Worm (Caenorhabditis elegans) whole organism, young adult: ENCODE measurements around the gene cyp-25A4.

Source experiments
- B0019.2 ChIP-seq: fragments of 200-800 bp; sonication (Bioruptor generic); conservative IDR thresholded peaks from 2 replicates; pipeline ENCODE4 v1.3.6; 2022; ENCODE audit warnings: missing genetic modification reagents, missing genetic modification characterization, missing compliant biosample characterization
- F39B2.1 ChIP-seq: fragments of 200-800 bp; sonication (Bioruptor generic); IDR thresholded peaks from 2 replicates; pipeline ENCODE4 v1.3.6; 2022; ENCODE audit warnings: missing genetic modification reagents, missing genetic modification characterization, missing compliant biosample characterization
- F57C9.4 ChIP-seq: sonication (generic microtip); optimal IDR thresholded peaks from 2 replicates; lab custom pipeline; 2017; ENCODE audit warnings: mild to moderate bottlenecking, missing genetic modification characterization, missing compliant biosample characterization
- K11D2.4 ChIP-seq: fragments of 200-800 bp; sonication (Bioruptor generic); IDR thresholded peaks from 2 replicates; pipeline ENCODE4 v1.3.6; 2022; ENCODE audit warnings: missing genetic modification reagents, missing genetic modification characterization, missing compliant biosample characterization
- K12H6.12 ChIP-seq: fragments of 200-800 bp; sonication (Bioruptor generic); optimal IDR thresholded peaks from 2 replicates; lab custom pipeline; 2018; ENCODE audit warnings: mild to moderate bottlenecking, missing genetic modification characterization, missing compliant biosample characterization
- aptf-2 ChIP-seq: fragments of 200-800 bp; sonication (Bioruptor generic); conservative IDR thresholded peaks from 2 replicates; pipeline ENCODE4 v1.3.6; 2022; ENCODE audit warnings: missing genetic modification reagents, missing genetic modification characterization, missing compliant biosample characterization
- attf-3 ChIP-seq: fragments of 200-800 bp; sonication (Bioruptor generic); conservative IDR thresholded peaks from 2 replicates; pipeline ENCODE4 v1.3.6; 2022; ENCODE audit warnings: missing genetic modification reagents, missing genetic modification characterization, missing compliant biosample characterization
- bed-1 ChIP-seq: fragments of 200-800 bp; sonication (Bioruptor generic); IDR thresholded peaks from 2 replicates; pipeline ENCODE4 v1.3.6; 2022; ENCODE audit warnings: missing genetic modification reagents, missing genetic modification characterization, missing compliant biosample characterization
- ccch-3 ChIP-seq: fragments of 200-800 bp; sonication (Bioruptor generic); optimal IDR thresholded peaks from 2 replicates; lab custom pipeline; 2018; ENCODE audit warnings: mild to moderate bottlenecking, missing genetic modification characterization, missing compliant biosample characterization
- cebp-1 ChIP-seq, 2 experiments: fragments of 200-800 bp in 1 of 2; sonication (Bioruptor generic) in 1 of 2; sonication (generic microtip) in 1 of 2; IDR thresholded peaks in 1 of 2; optimal IDR thresholded peaks in 1 of 2; 2 replicates each; pipeline versions ENCODE4 v1.3.6 to Lab custom; 2017 to 2022; ENCODE audit warnings: missing compliant biosample characterization in 2 of 2, missing genetic modification characterization in 2 of 2, mild to moderate bottlenecking in 1 of 2, missing genetic modification reagents in 1 of 2, moderate library complexity in 1 of 2
- ceh-40 ChIP-seq: fragments of 200-800 bp; sonication (Bioruptor generic); IDR thresholded peaks from 2 replicates; pipeline ENCODE4 v1.3.6; 2022; ENCODE audit warnings: missing genetic modification characterization, missing compliant biosample characterization
- ceh-58 ChIP-seq: fragments of 200-800 bp; sonication (Bioruptor generic); IDR thresholded peaks from 2 replicates; pipeline ENCODE4 v1.3.6; 2022; ENCODE audit warnings: missing genetic modification characterization, missing compliant biosample characterization
- ceh-79 ChIP-seq: sonication (generic microtip); optimal IDR thresholded peaks from 2 replicates; lab custom pipeline; 2017; ENCODE audit warnings: mild to moderate bottlenecking, missing genetic modification characterization, missing compliant biosample characterization
- dpff-1 ChIP-seq: sonication (generic microtip); optimal IDR thresholded peaks from 2 replicates; lab custom pipeline; 2017; ENCODE audit warnings: mild to moderate bottlenecking, missing genetic modification characterization, missing compliant biosample characterization
- dpl-1 ChIP-seq: fragments of 150-350 bp; optimal IDR thresholded peaks from 2 replicates; lab custom pipeline; 2014; ENCODE audit warnings: missing biosample characterization, missing genetic modification reagents, missing genetic modification characterization
- egrh-3 ChIP-seq: fragments of 200-800 bp; sonication (Bioruptor generic); IDR thresholded peaks from 2 replicates; pipeline ENCODE4 v1.3.6; 2022; ENCODE audit warnings: missing genetic modification reagents, missing genetic modification characterization, missing compliant biosample characterization
- hrde-1 ChIP-seq: sonication (generic microtip); optimal IDR thresholded peaks from 2 replicates; lab custom pipeline; 2016; ENCODE audit warnings: missing genetic modification characterization, mild to moderate bottlenecking, missing compliant biosample characterization, moderate library complexity, missing genotype, missing genetic modification reagents, borderline replicate concordance
- lir-1 ChIP-seq: fragments of 200-800 bp; sonication (Bioruptor generic); conservative IDR thresholded peaks from 2 replicates; pipeline ENCODE4 v1.3.6; 2022; ENCODE audit warnings: missing genetic modification reagents, missing genetic modification characterization, missing compliant biosample characterization
- lsl-1 ChIP-seq: fragments of 200-800 bp; sonication (Bioruptor generic); optimal IDR thresholded peaks from 2 replicates; lab custom pipeline; 2018; ENCODE audit warnings: mild to moderate bottlenecking, missing genetic modification characterization, moderate library complexity, missing compliant biosample characterization
- madf-3 ChIP-seq: fragments of 200-800 bp; sonication (Bioruptor generic); IDR thresholded peaks from 2 replicates; pipeline ENCODE4 v1.3.6; 2022; ENCODE audit warnings: missing genetic modification reagents, missing genetic modification characterization, missing compliant biosample characterization
- madf-8 ChIP-seq: fragments of 200-800 bp; sonication (Bioruptor generic); conservative IDR thresholded peaks from 2 replicates; pipeline ENCODE4 v1.3.6; 2022; ENCODE audit warnings: missing genetic modification reagents, missing genetic modification characterization, missing compliant biosample characterization
- mcd-1 ChIP-seq: fragments of 200-800 bp; sonication (Bioruptor generic); IDR thresholded peaks from 2 replicates; pipeline ENCODE4 v1.3.6; 2022; ENCODE audit warnings: missing genetic modification reagents, missing genetic modification characterization, missing compliant biosample characterization
- mxl-1 ChIP-seq: sonication (generic microtip); optimal IDR thresholded peaks from 2 replicates; lab custom pipeline; 2016; ENCODE audit warnings: missing genetic modification characterization, missing compliant biosample characterization
- nhr-120 ChIP-seq: fragments of 200-800 bp; sonication (Bioruptor generic); IDR thresholded peaks from 2 replicates; pipeline ENCODE4 v1.3.6; 2022; ENCODE audit warnings: missing genetic modification characterization, missing compliant biosample characterization
- nhr-27 ChIP-seq: fragments of 200-800 bp; sonication (Bioruptor generic); optimal IDR thresholded peaks from 2 replicates; lab custom pipeline; 2018; ENCODE audit warnings: mild to moderate bottlenecking, missing genetic modification characterization, moderate library complexity, missing compliant biosample characterization
- rcor-1 ChIP-seq: fragments of 200-800 bp; sonication (Bioruptor generic); IDR thresholded peaks from 2 replicates; pipeline ENCODE4 v1.3.6; 2022; ENCODE audit warnings: missing genetic modification reagents, missing genetic modification characterization, missing compliant biosample characterization
- sea-2 ChIP-seq: fragments of 200-800 bp; sonication (Bioruptor generic); IDR thresholded peaks from 2 replicates; pipeline ENCODE4 v1.3.6; 2022; ENCODE audit warnings: missing genetic modification characterization, missing compliant biosample characterization
- zim-3 ChIP-seq: sonication (generic microtip); optimal IDR thresholded peaks from 2 replicates; lab custom pipeline; 2017; ENCODE audit warnings: mild to moderate bottlenecking, missing genetic modification characterization, moderate library complexity, missing compliant biosample characterization
- ztf-18 ChIP-seq: sonication (generic microtip); optimal IDR thresholded peaks from 2 replicates; lab custom pipeline; 2016; ENCODE audit warnings: missing genotype, mild to moderate bottlenecking, missing genetic modification characterization, missing compliant biosample characterization
- ztf-25 ChIP-seq: fragments of 200-800 bp; sonication (Bioruptor generic); IDR thresholded peaks from 2 replicates; pipeline ENCODE4 v1.3.6; 2022; ENCODE audit warnings: missing genetic modification reagents, missing genetic modification characterization, missing compliant biosample characterization
- ztf-26 ChIP-seq: sonication (generic microtip); optimal IDR thresholded peaks from 2 replicates; lab custom pipeline; 2017; ENCODE audit warnings: missing genetic modification characterization, missing compliant biosample characterization
- ztf-28 ChIP-seq: fragments of 200-800 bp; sonication (Bioruptor generic); IDR thresholded peaks from 2 replicates; pipeline ENCODE4 v1.3.6; 2022; ENCODE audit warnings: missing genetic modification reagents, missing genetic modification characterization, missing compliant biosample characterization
- ztf-3 ChIP-seq: fragments of 200-800 bp; sonication (Bioruptor generic); optimal IDR thresholded peaks from 2 replicates; lab custom pipeline; 2018; ENCODE audit warnings: mild to moderate bottlenecking, missing genetic modification characterization, missing compliant biosample characterization
- ztf-6 ChIP-seq: fragments of 200-800 bp; sonication (Bioruptor generic); IDR thresholded peaks from 2 replicates; pipeline ENCODE4 v1.3.6; 2022; ENCODE audit warnings: missing genetic modification reagents, missing genetic modification characterization, missing compliant biosample characterization

Gene cyp-25A4

DNA sequence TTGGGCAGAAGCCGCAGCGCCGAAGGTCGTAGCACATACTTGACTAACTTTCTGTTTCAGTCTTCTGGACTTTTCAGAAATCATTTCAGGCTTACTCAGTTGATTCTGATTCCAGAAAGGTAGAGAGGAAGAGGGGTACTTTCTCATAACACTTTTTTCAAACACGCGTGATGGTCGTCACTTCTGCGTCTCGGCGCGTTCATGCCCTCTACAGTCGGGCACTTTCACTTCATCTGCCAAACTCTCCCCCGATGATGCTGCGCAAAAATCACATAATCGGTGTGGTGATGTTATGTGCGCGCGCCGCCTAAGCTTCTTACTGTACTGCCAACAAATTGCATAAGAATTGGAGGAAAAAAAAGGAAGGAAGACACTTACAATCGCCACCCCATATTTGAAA is 44.3 kb downstream of the cyp-25A4 start:
- TF ChIP-seq aptf-2 (GFP tag; lab: Robert Waterston, UW): no peak
- TF ChIP-seq sea-2 (GFP tag; lab: Robert Waterston, UW): no peak
- TF ChIP-seq F57C9.4 (tag; lab: Kevin White, UChicago): no peak
- no peak for TF ChIP-seq mxl-1 (tag; lab: Kevin White, UChicago)
- TF ChIP-seq nhr-27: no peak
- no peak for TF ChIP-seq F39B2.1 (GFP tag; lab: Robert Waterston, UW)
- no peak for TF ChIP-seq ztf-26 (tag; lab: Kevin White, UChicago)
- no peak for TF ChIP-seq lir-1 (GFP tag; lab: Robert Waterston, UW)
- no peak for TF ChIP-seq ztf-25 (GFP tag; lab: Robert Waterston, UW)
- TF ChIP-seq ceh-58 (GFP tag; lab: Robert Waterston, UW): no peak
- TF ChIP-seq dpff-1 (tag; lab: Kevin White, UChicago): no peak
- TF ChIP-seq ztf-18 (tag; lab: Kevin White, UChicago): no peak
- no peak for TF ChIP-seq zim-3
- TF ChIP-seq hrde-1 (tag; lab: Kevin White, UChicago): no peak
- no peak for TF ChIP-seq nhr-120 (GFP tag; lab: Robert Waterston, UW)
- TF ChIP-seq ztf-3 (GFP tag; lab: Kevin White, UChicago): no peak
- TF ChIP-seq, all 124 proteins: peak for 0

DNA sequence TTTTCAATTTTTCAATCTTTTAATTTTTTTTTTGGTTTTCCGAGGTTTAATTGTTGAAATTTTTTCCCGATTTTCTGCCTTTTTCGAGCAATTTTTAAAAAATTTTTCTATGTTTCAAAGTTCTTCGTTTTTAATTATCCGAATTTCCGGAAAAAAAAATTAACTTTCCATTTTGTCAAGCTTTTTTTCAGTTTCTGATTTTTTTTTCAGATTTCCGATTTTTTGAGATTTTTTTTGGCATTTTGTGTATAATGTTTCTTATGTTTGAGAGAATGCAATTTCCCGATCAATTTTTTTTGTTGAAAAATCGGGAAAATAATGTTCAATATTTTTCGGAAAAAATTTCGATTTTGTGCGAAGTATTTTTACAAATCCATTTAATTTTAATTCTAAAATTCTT is 45.0 kb downstream of the cyp-25A4 start:
- TF ChIP-seq egrh-3 (GFP tag; lab: Robert Waterston, UW): no peak
- TF ChIP-seq, all 124 proteins: peak for 0

DNA sequence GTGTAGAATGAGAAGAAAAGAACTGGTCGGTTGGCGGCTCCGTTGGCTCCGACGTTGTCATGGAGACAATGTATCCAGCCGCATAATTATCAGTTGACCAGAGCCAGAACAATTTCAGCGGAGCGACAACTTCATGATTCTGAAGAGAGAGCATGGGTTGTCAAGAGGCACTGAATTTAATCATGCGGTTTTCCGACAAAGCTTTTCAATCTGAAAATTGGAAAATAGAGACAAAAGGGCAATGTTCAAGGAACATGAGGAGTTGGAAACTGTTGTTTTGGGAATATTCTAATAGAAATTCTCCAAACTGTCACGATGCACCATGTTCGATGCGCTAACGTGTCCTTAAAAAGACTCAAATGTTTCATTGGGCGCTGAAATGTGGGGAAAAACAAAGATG is 47.5 kb downstream of the cyp-25A4 start, which contains the start of gene xbx-5:
TSS of gene xbx-5 (minus strand) at position 56 of the 400 bp plus-strand sequence.
- TF ChIP-seq cebp-1 (GFP tag; IDR thresholded peaks at IDR 0.05; lab: Robert Waterston, UW) (0 out of 2 replicates have a peak, but pooled peaks have one; percentile 16), cebp-1 (tag; optimal IDR thresholded peaks at IDR 0.05; lab: Kevin White, UChicago) (no peak), ztf-3 (GFP tag; lab: Kevin White, UChicago) (no peak)

DNA sequence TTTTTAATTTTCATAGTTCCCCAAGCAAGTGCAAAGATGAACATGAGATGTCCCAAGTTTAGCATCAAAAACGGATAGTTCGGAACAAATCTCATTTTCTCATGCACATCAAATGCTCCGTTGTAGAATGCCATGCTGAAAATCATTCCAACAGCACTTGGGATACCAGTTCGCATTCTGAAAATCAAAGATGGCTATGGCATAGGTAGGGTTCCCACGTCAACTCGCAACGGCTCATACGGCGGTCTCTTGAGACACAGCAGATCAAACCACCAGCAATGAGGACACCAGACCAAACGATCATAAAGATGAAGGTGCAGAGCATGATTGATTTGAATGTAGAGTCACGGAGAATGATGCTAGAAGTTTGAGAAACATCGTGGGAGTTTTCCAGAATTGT is 48.8 kb downstream of the cyp-25A4 start:
- TF ChIP-seq dpl-1 (GFP tag; lab: Kevin White, UChicago): no peak
- TF ChIP-seq K12H6.12 (tag; lab: Kevin White, UChicago): no peak
- no peak for TF ChIP-seq K11D2.4
- TF ChIP-seq ceh-40 (GFP tag; lab: Robert Waterston, UW): no peak
- no peak for TF ChIP-seq bed-1 (GFP tag; lab: Robert Waterston, UW)
- no peak for TF ChIP-seq madf-8 (GFP tag; lab: Robert Waterston, UW)
- no peak for TF ChIP-seq attf-3
- TF ChIP-seq mcd-1 (GFP tag; lab: Robert Waterston, UW): no peak
- TF ChIP-seq ceh-79 (tag; lab: Kevin White, UChicago): no peak
- TF ChIP-seq B0019.2 (GFP tag; lab: Robert Waterston, UW): no peak
- no peak for TF ChIP-seq lsl-1 (GFP tag; lab: Kevin White, UChicago)
- no peak for TF ChIP-seq ccch-3 (GFP tag; lab: Kevin White, UChicago)
- no peak for TF ChIP-seq rcor-1
- no peak for TF ChIP-seq ztf-28
- no peak for TF ChIP-seq ztf-6 (GFP tag; lab: Robert Waterston, UW)
- no peak for TF ChIP-seq nhr-120 (GFP tag; lab: Robert Waterston, UW)
- no peak for TF ChIP-seq madf-3 (GFP tag; lab: Robert Waterston, UW)
